Worm (Caenorhabditis elegans): Measurements from ENCODE around the gene W03B1.3.

W03B1.3 gene

ce11 chrIV:4299994-4300393 lies 36.0 kb downstream of the W03B1.3 start:
- TF ChIP-seq mls-2 (tag; optimal IDR thresholded peaks at IDR 0.05) (no peak), ceh-83 (GFP tag; optimal IDR thresholded peaks at IDR 0.05) (no peak), lsy-2 (tag; optimal IDR thresholded peaks at IDR 0.05) (no peak), nhr-12 (tag; optimal IDR thresholded peaks at IDR 0.05) (no peak), lin-13 (tag; optimal IDR thresholded peaks at IDR 0.05) (no peak), nhr-76 (tag; optimal IDR thresholded peaks at IDR 0.05) (no peak), bed-3 (GFP tag; optimal IDR thresholded peaks at IDR 0.05) (no peak), sem-2 (GFP tag; optimal IDR thresholded peaks at IDR 0.05) (no peak), nhr-237 (tag; optimal IDR thresholded peaks at IDR 0.05) (no peak)

- TF ChIP-seq ceh-43 (GFP tag; optimal IDR thresholded peaks at IDR 0.05) (no peak), snpc-4 (tag; optimal IDR thresholded peaks at IDR 0.05) (no peak), nhr-2 (tag; optimal IDR thresholded peaks at IDR 0.05) (no peak), sptf-1 (tag; optimal IDR thresholded peaks at IDR 0.05) (no peak), lin-32 (GFP tag; optimal IDR thresholded peaks at IDR 0.05) (no peak), ceh-83 (GFP tag; optimal IDR thresholded peaks at IDR 0.05) (no peak), M03D4.4 (tag; optimal IDR thresholded peaks at IDR 0.05) (no peak), unc-62 (GFP tag; optimal IDR thresholded peaks at IDR 0.05) (no peak), pha-4 (tag; optimal IDR thresholded peaks at IDR 0.05) (no peak), nhr-76 (tag; optimal IDR thresholded peaks at IDR 0.05) (no peak), drap-1 (GFP tag; optimal IDR thresholded peaks at IDR 0.05) (no peak), hlh-1 (tag; optimal IDR thresholded peaks at IDR 0.05) (no peak), tbx-8 (GFP tag; optimal IDR thresholded peaks at IDR 0.05) (no peak), mls-2 (tag; optimal IDR thresholded peaks at IDR 0.05) (no peak)
Measured at ce11 chrIV:4298983-4299382, 37.1 kb downstream of the W03B1.3 start, which contains the start of gene F15E6.9. TSS of gene F15E6.9 (minus strand) at chrIV:4299083.

- TF ChIP-seq nhr-237 (tag; optimal IDR thresholded peaks at IDR 0.05) (no peak), ceh-43 (GFP tag; optimal IDR thresholded peaks at IDR 0.05) (no peak), nhr-28 (tag; optimal IDR thresholded peaks at IDR 0.05) (no peak), ztf-11 (tag; optimal IDR thresholded peaks at IDR 0.05) (no peak), zip-8 (tag; optimal IDR thresholded peaks at IDR 0.05) (no peak), mls-2 (tag; optimal IDR thresholded peaks at IDR 0.05) (no peak), ceh-39 (tag; optimal IDR thresholded peaks at IDR 0.05) (no peak)
Measured at ce11 chrIV:4294552-4294951, 41.5 kb downstream of the W03B1.3 start, which contains the start of gene F15E6.3. TSS of gene F15E6.3 (plus strand) at chrIV:4294895.

ce11 chrIV:4292569-4292968 lies 43.5 kb downstream of the W03B1.3 start, which contains the start of gene F15E6.10:
TSS of gene F15E6.10 (plus strand) at chrIV:4292869.
- TF ChIP-seq drap-1 (GFP tag; optimal IDR thresholded peaks at IDR 0.05): no peak
- no peak for TF ChIP-seq mls-2 (tag; optimal IDR thresholded peaks at IDR 0.05)
- no peak for TF ChIP-seq nhr-76 (tag; optimal IDR thresholded peaks at IDR 0.05)
- TF ChIP-seq hlh-1 (tag; optimal IDR thresholded peaks at IDR 0.05): no peak
- no peak for TF ChIP-seq unc-39 (tag; optimal IDR thresholded peaks at IDR 0.05)
- TF ChIP-seq nhr-28 (tag; optimal IDR thresholded peaks at IDR 0.05): no peak

- TF ChIP-seq ceh-43 (GFP tag; optimal IDR thresholded peaks at IDR 0.05) (no peak), bed-3 (GFP tag; optimal IDR thresholded peaks at IDR 0.05) (no peak)
Measured at ce11 chrIV:4291174-4291573, 44.9 kb downstream of the W03B1.3 start, which contains the start of gene F15E6.4. TSS of gene F15E6.4 (plus strand) at chrIV:4291474.

- no peak for TF ChIP-seq nhr-2 (tag; optimal IDR thresholded peaks at IDR 0.05)
- no peak for TF ChIP-seq sptf-1 (tag; optimal IDR thresholded peaks at IDR 0.05)
- TF ChIP-seq cnd-1 (tag; optimal IDR thresholded peaks at IDR 0.05): no peak
- TF ChIP-seq ces-1 (GFP tag; optimal IDR thresholded peaks at IDR 0.05): no peak
- no peak for TF ChIP-seq nhr-76 (tag; optimal IDR thresholded peaks at IDR 0.05)
- TF ChIP-seq ceh-83 (GFP tag; optimal IDR thresholded peaks at IDR 0.05): no peak
- TF ChIP-seq sem-2 (GFP tag; optimal IDR thresholded peaks at IDR 0.05): no peak
- TF ChIP-seq unc-39 (tag; optimal IDR thresholded peaks at IDR 0.05): no peak
- no peak for TF ChIP-seq nhr-12 (tag; optimal IDR thresholded peaks at IDR 0.05)
- TF ChIP-seq nhr-237 (tag; optimal IDR thresholded peaks at IDR 0.05): no peak
- TF ChIP-seq flh-1 (GFP tag; optimal IDR thresholded peaks at IDR 0.05): no peak
- TF ChIP-seq ceh-43 (GFP tag; optimal IDR thresholded peaks at IDR 0.05): no peak
- TF ChIP-seq mls-2 (tag; optimal IDR thresholded peaks at IDR 0.05): no peak
- TF ChIP-seq lin-32 (GFP tag; optimal IDR thresholded peaks at IDR 0.05): no peak
- no peak for TF ChIP-seq drap-1 (GFP tag; optimal IDR thresholded peaks at IDR 0.05)
Measured at ce11 chrIV:4290472-4290871, 45.6 kb downstream of the W03B1.3 start, which contains the start of gene dct-7. TSS of gene dct-7 (minus strand) at chrIV:4290572.

All from whole organism, mixed stage, embryonic.